Worm (Caenorhabditis elegans) whole organism, L2 larva: ENCODE data around the gene catp-2.
"Not testable (repeated sequence)": the region's sequence is repeated elsewhere in the genome, so short reads cannot be mapped to it uniquely, and the experiment has no call there.

Experiments
- ZK546.5 ChIP-seq: sonication (generic microtip); optimal IDR thresholded peaks from 2 replicates; lab custom pipeline; 2017; ENCODE audit warnings: missing biosample characterization, missing genetic modification characterization
- aly-2 ChIP-seq: fragments of 150-350 bp; optimal IDR thresholded peaks from 2 replicates; lab custom pipeline; 2014; ENCODE audit warnings: missing biosample characterization, missing genetic modification characterization
- dmd-4 ChIP-seq: sonication (generic microtip); optimal IDR thresholded peaks from 2 replicates; lab custom pipeline; 2017; ENCODE audit warnings: missing biosample characterization, missing genetic modification characterization
- gmeb-1 ChIP-seq: fragments of 150-350 bp; optimal IDR thresholded peaks from 2 replicates; lab custom pipeline; 2014; ENCODE audit warnings: missing biosample characterization, missing genetic modification characterization
- lin-11 ChIP-seq: fragments of 150-350 bp; sonication (generic microtip); optimal IDR thresholded peaks from 2 replicates; lab custom pipeline; 2014; ENCODE audit warnings: missing biosample characterization, missing genetic modification characterization, inconsistent platforms, mixed read lengths
- lin-13 ChIP-seq: fragments of 150-350 bp; optimal IDR thresholded peaks from 2 replicates; lab custom pipeline; 2014; ENCODE audit warnings: missing biosample characterization, missing genetic modification reagents, missing genetic modification characterization
- nhr-11 ChIP-seq: fragments of 150-350 bp; optimal IDR thresholded peaks from 2 replicates; lab custom pipeline; 2014; ENCODE audit warnings: missing biosample characterization, missing genetic modification characterization
- nhr-237 ChIP-seq: fragments of 150-350 bp; optimal IDR thresholded peaks from 2 replicates; lab custom pipeline; 2014; ENCODE audit warnings: missing biosample characterization, missing genetic modification characterization
- nhr-25 ChIP-seq: fragments of 150-350 bp; sonication (generic microtip); optimal IDR thresholded peaks from 3 replicates; lab custom pipeline; 2014; ENCODE audit warnings: missing biosample characterization, missing genetic modification characterization
- nhr-77 ChIP-seq: fragments of 150-350 bp; optimal IDR thresholded peaks from 2 replicates; lab custom pipeline; 2014; ENCODE audit warnings: missing biosample characterization, missing genetic modification characterization
- sma-9 ChIP-seq, 2 experiments: fragments of 150-350 bp in 1 of 2; sonication (generic microtip) in 1 of 2; optimal IDR thresholded peaks; 2 replicates each; lab custom pipeline; 2014 to 2016; ENCODE audit warnings: missing genetic modification characterization in 2 of 2, mild to moderate bottlenecking in 1 of 2, missing biosample characterization in 1 of 2, missing compliant biosample characterization in 1 of 2, missing genetic modification reagents in 1 of 2, moderate library complexity in 1 of 2
- unc-39 ChIP-seq: fragments of 150-350 bp; optimal IDR thresholded peaks from 2 replicates; lab custom pipeline; 2014; ENCODE audit warnings: missing biosample characterization, missing genetic modification characterization
- ztf-11 ChIP-seq: sonication (generic microtip); optimal IDR thresholded peaks from 2 replicates; lab custom pipeline; 2017; ENCODE audit warnings: missing biosample characterization, missing genetic modification characterization
- ztf-4 ChIP-seq: fragments of 150-350 bp; optimal IDR thresholded peaks from 2 replicates; lab custom pipeline; 2014; ENCODE audit warnings: missing biosample characterization, missing genetic modification characterization

DNA sequence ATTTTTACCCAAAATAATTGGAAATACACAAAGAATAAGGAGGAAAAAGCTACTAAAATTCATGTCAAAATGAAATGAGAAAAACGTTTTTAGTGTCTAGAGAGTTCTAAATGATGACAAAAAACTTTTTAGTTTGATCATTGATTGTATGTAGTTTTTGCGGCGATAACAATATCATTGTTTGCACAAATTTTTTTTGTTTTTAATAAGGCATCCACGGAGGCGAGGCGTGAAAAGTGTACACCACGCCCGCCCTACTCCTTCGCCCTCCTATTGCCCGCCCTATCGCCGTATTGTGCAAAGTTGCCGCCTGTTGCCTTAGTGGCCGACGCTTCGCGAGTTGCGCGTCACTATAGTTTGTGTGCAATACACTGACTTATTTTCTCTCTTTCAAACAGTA is 34.5 kb upstream of the catp-2 start, which contains the start of gene ugt-10:
- not testable (repeated sequence) for TF ChIP-seq gmeb-1; unc-39 (tag; lab: Kevin White, UChicago); nhr-237 (tag; lab: Kevin White, UChicago); nhr-77; aly-2 (tag; lab: Kevin White, UChicago); lin-13 (GFP tag; lab: Kevin White, UChicago); ztf-11; ztf-4 (tag; lab: Kevin White, UChicago); lin-11; ZK546.5 (tag; lab: Kevin White, UChicago); nhr-25; dmd-4; nhr-11; sma-9 (GFP tag; optimal IDR thresholded peaks at IDR 0.05; lab: Kevin White, UChicago); sma-9 (tag; optimal IDR thresholded peaks at IDR 0.05; lab: Kevin White, UChicago)
